Worm (Caenorhabditis elegans) whole organism, L4 larva: ENCODE data around the gene F46C5.4.
A peak's percentile ranks its signal among the peaks of the same experiment; 100 is the strongest.

Experiments used
- F26F4.8 ChIP-seq: fragments of 200-800 bp; sonication (Bioruptor generic); conservative IDR thresholded peaks from 2 replicates; pipeline ENCODE4 v1.3.6; 2022; ENCODE audit warnings: missing genetic modification characterization, missing compliant biosample characterization
- F37D6.2 ChIP-seq: sonication (generic microtip); optimal IDR thresholded peaks from 2 replicates; lab custom pipeline; 2016; ENCODE audit warnings: mild to moderate bottlenecking, missing genetic modification characterization, missing compliant biosample characterization
- R02D3.7 ChIP-seq: fragments of 150-350 bp; sonication (generic microtip); optimal IDR thresholded peaks from 3 replicates; lab custom pipeline; 2014; ENCODE audit warnings: missing biosample characterization, missing genetic modification characterization
- T20F7.1 ChIP-seq: fragments of 200-800 bp; sonication (Bioruptor generic); optimal IDR thresholded peaks from 2 replicates; lab custom pipeline; 2018; ENCODE audit warnings: mild to moderate bottlenecking, missing genetic modification characterization, missing compliant biosample characterization
- ZK337.2 ChIP-seq: fragments of 200-800 bp; sonication (Bioruptor generic); IDR thresholded peaks from 2 replicates; pipeline ENCODE4 v1.3.6; 2022; ENCODE audit warnings: missing genetic modification reagents, missing genetic modification characterization, missing compliant biosample characterization
- ZK546.5 ChIP-seq, 2 experiments: sonication (generic microtip); optimal IDR thresholded peaks; 2 replicates each; lab custom pipeline; 2017; ENCODE audit warnings: missing biosample characterization in 2 of 2, missing genetic modification characterization in 2 of 2
- aha-1 ChIP-seq: fragments of 150-350 bp; peaks from one replicate; lab custom pipeline; 2014; ENCODE audit warnings: missing biosample characterization, missing genetic modification characterization
- ceh-20 ChIP-seq: fragments of 200-800 bp; sonication (Bioruptor generic); IDR thresholded peaks from 2 replicates; pipeline ENCODE4 v1.3.6; 2022; ENCODE audit warnings: missing genetic modification reagents, missing genetic modification characterization, missing compliant biosample characterization
- ceh-32 ChIP-seq: sonication (generic microtip); optimal IDR thresholded peaks from 2 replicates; lab custom pipeline; 2016; ENCODE audit warnings: mild to moderate bottlenecking, missing genetic modification characterization, missing compliant biosample characterization; ENCODE audit not compliant: poor library complexity
- ceh-62 ChIP-seq: sonication (generic microtip); optimal IDR thresholded peaks from 2 replicates; lab custom pipeline; 2017; ENCODE audit warnings: missing biosample characterization, missing genetic modification characterization
- ces-1 ChIP-seq: fragments of 150-350 bp; sonication (generic microtip); optimal IDR thresholded peaks from 4 replicates; lab custom pipeline; 2014; ENCODE audit warnings: missing biosample characterization, missing genetic modification reagents, missing genetic modification characterization
- daf-16 ChIP-seq, 3 experiments: sonication (generic microtip); optimal IDR thresholded peaks; 2 replicates each; lab custom pipeline; 2016 to 2017; ENCODE audit warnings: missing genetic modification characterization in 3 of 3, missing genetic modification reagents in 3 of 3, mild to moderate bottlenecking in 2 of 3, missing compliant biosample characterization in 2 of 3, missing biosample characterization in 1 of 3, moderate library complexity in 1 of 3
- dmd-6 ChIP-seq: fragments of 200-800 bp; sonication (Bioruptor generic); IDR thresholded peaks from 2 replicates; pipeline ENCODE4 v1.3.6; 2022; ENCODE audit warnings: missing genetic modification reagents, missing genetic modification characterization, missing compliant biosample characterization
- dmd-8 ChIP-seq: fragments of 200-800 bp; sonication (Bioruptor generic); IDR thresholded peaks from 2 replicates; pipeline ENCODE4 v1.3.6; 2022; ENCODE audit warnings: missing genetic modification characterization, missing compliant biosample characterization
- dmd-9 ChIP-seq: fragments of 200-800 bp; sonication (Bioruptor generic); IDR thresholded peaks from 2 replicates; pipeline ENCODE4 v1.3.6; 2022; ENCODE audit warnings: missing genetic modification reagents, missing genetic modification characterization, missing compliant biosample characterization
- fkh-10 ChIP-seq: fragments of 150-350 bp; optimal IDR thresholded peaks from 2 replicates; lab custom pipeline; 2014; ENCODE audit warnings: missing biosample characterization, missing genetic modification reagents, missing genetic modification characterization
- fos-1 ChIP-seq: fragments of 150-350 bp; optimal IDR thresholded peaks from 2 replicates; lab custom pipeline; 2014; ENCODE audit warnings: missing biosample characterization, missing genetic modification characterization
- gei-8 ChIP-seq: fragments of 200-800 bp; sonication (Bioruptor generic); optimal IDR thresholded peaks from 2 replicates; lab custom pipeline; 2018; ENCODE audit warnings: mild to moderate bottlenecking, missing genetic modification characterization, missing compliant biosample characterization
- hif-1 ChIP-seq, 2 experiments: sonication (generic microtip); optimal IDR thresholded peaks; 2 replicates each; lab custom pipeline; 2016 to 2017; ENCODE audit warnings: missing compliant biosample characterization in 2 of 2, missing genetic modification characterization in 2 of 2, missing genetic modification reagents in 2 of 2, missing genotype in 2 of 2, mild to moderate bottlenecking in 1 of 2
- hlh-11 ChIP-seq: fragments of 200-800 bp; sonication (Bioruptor generic); optimal IDR thresholded peaks from 2 replicates; lab custom pipeline; 2018; ENCODE audit warnings: mild to moderate bottlenecking, missing genetic modification characterization, missing compliant biosample characterization
- hlh-30 ChIP-seq: sonication (generic microtip); optimal IDR thresholded peaks from 2 replicates; lab custom pipeline; 2017; ENCODE audit warnings: antibody characterized with exemption, mild to moderate bottlenecking, missing genetic modification characterization, missing compliant biosample characterization; ENCODE audit not compliant: insufficient read depth
- hmg-1.1 ChIP-seq: fragments of 200-800 bp; sonication (Bioruptor generic); IDR thresholded peaks from 2 replicates; pipeline ENCODE4 v1.3.6; 2022; ENCODE audit warnings: missing genetic modification reagents, missing genetic modification characterization, missing compliant biosample characterization
- jun-1 ChIP-seq: fragments of 150-350 bp; optimal IDR thresholded peaks from 2 replicates; lab custom pipeline; 2014; ENCODE audit warnings: missing biosample characterization, missing genetic modification reagents, missing genetic modification characterization
- lin-1 ChIP-seq: fragments of 200-800 bp; sonication (Bioruptor generic); IDR thresholded peaks from 2 replicates; pipeline ENCODE4 v1.3.6; 2022; ENCODE audit warnings: missing genetic modification reagents, missing genetic modification characterization, missing compliant biosample characterization
- lin-38 ChIP-seq: fragments of 200-800 bp; sonication (Bioruptor generic); IDR thresholded peaks from 2 replicates; pipeline ENCODE4 v1.3.6; 2022; ENCODE audit warnings: missing genetic modification reagents, missing genetic modification characterization, missing compliant biosample characterization
- lsy-2 ChIP-seq, 2 experiments: fragments of 150-350 bp in 1 of 2; sonication (generic microtip) in 1 of 2; optimal IDR thresholded peaks; 2 replicates each; lab custom pipeline; 2014 to 2017; ENCODE audit warnings: missing biosample characterization in 2 of 2, missing genetic modification characterization in 2 of 2
- madf-5 ChIP-seq, 2 experiments: fragments of 200-800 bp; sonication (Bioruptor generic); IDR thresholded peaks; 2 replicates each; pipeline ENCODE4 v1.3.6; 2022; ENCODE audit warnings: missing compliant biosample characterization in 2 of 2, missing genetic modification characterization in 2 of 2
- mdl-1 ChIP-seq, 2 experiments: fragments of 150-350 bp in 1 of 2; sonication (generic microtip) in 1 of 2; optimal IDR thresholded peaks; 2 replicates each; lab custom pipeline; 2014 to 2017; ENCODE audit warnings: missing biosample characterization in 2 of 2, missing genetic modification characterization in 2 of 2
- mep-1 ChIP-seq: fragments of 150-350 bp; sonication (generic microtip); optimal IDR thresholded peaks from 3 replicates; lab custom pipeline; 2014; ENCODE audit warnings: missing biosample characterization, missing genetic modification characterization
- mes-2 ChIP-seq: sonication (generic microtip); optimal IDR thresholded peaks from 2 replicates; lab custom pipeline; 2016; ENCODE audit warnings: missing genotype, mild to moderate bottlenecking, missing genetic modification characterization, missing compliant biosample characterization; ENCODE audit not compliant: poor library complexity, severe bottlenecking
- nhr-11 ChIP-seq: fragments of 150-350 bp; optimal IDR thresholded peaks from 2 replicates; lab custom pipeline; 2014; ENCODE audit warnings: missing biosample characterization, missing genetic modification characterization
- nhr-28 ChIP-seq: fragments of 150-350 bp; optimal IDR thresholded peaks from 2 replicates; lab custom pipeline; 2014; ENCODE audit warnings: missing biosample characterization, missing genetic modification characterization
- nhr-48 ChIP-seq: sonication (generic microtip); optimal IDR thresholded peaks from 2 replicates; lab custom pipeline; 2016; ENCODE audit warnings: mild to moderate bottlenecking, missing genetic modification characterization, missing compliant biosample characterization
- pha-4 ChIP-seq, 2 experiments: fragments of 150-350 bp in 1 of 2; fragments of 200-800 bp in 1 of 2; sonication (Bioruptor generic) in 1 of 2; IDR thresholded peaks in 1 of 2; optimal IDR thresholded peaks in 1 of 2; 2 replicates each; pipeline versions ENCODE4 v1.3.6 to Lab custom; 2014 to 2022; ENCODE audit warnings: missing genetic modification characterization in 2 of 2, missing genetic modification reagents in 2 of 2, missing biosample characterization in 1 of 2, missing compliant biosample characterization in 1 of 2
- php-3 ChIP-seq: fragments of 200-800 bp; sonication (Bioruptor generic); IDR thresholded peaks from 2 replicates; pipeline ENCODE4 v1.3.6; 2022; ENCODE audit warnings: missing genetic modification reagents, missing genetic modification characterization, missing compliant biosample characterization
- rbr-2 ChIP-seq: sonication (generic microtip); optimal IDR thresholded peaks from 2 replicates; lab custom pipeline; 2016; ENCODE audit warnings: missing genotype, missing genetic modification characterization, missing compliant biosample characterization
- set-16 ChIP-seq: fragments of 200-800 bp; sonication (Bioruptor generic); IDR thresholded peaks from 2 replicates; pipeline ENCODE4 v1.3.6; 2022; ENCODE audit warnings: missing genetic modification reagents, missing genetic modification characterization, missing compliant biosample characterization
- skn-1 ChIP-seq: fragments of 150-350 bp; optimal IDR thresholded peaks from 2 replicates; lab custom pipeline; 2014; ENCODE audit warnings: missing biosample characterization, missing genetic modification characterization
- snpc-1.2 ChIP-seq: fragments of 200-800 bp; sonication (Bioruptor generic); IDR thresholded peaks from 2 replicates; pipeline ENCODE4 v1.3.6; 2022; ENCODE audit warnings: missing genetic modification reagents, missing genetic modification characterization, missing compliant biosample characterization
- tag-97 ChIP-seq: fragments of 200-800 bp; sonication (Bioruptor generic); IDR thresholded peaks from 2 replicates; pipeline ENCODE4 v1.3.6; 2022; ENCODE audit warnings: missing genetic modification characterization, missing compliant biosample characterization
- tra-1 ChIP-seq: fragments of 200-800 bp; sonication (Bioruptor generic); IDR thresholded peaks from 2 replicates; pipeline ENCODE4 v1.3.6; 2022; ENCODE audit warnings: missing genetic modification reagents, missing genetic modification characterization, missing compliant biosample characterization
- unc-39 ChIP-seq: sonication (generic microtip); optimal IDR thresholded peaks from 2 replicates; lab custom pipeline; 2017; ENCODE audit warnings: missing biosample characterization, missing genetic modification characterization
- unc-62 ChIP-seq, 3 experiments: fragments of 150-350 bp in 1 of 3; sonication (generic microtip); optimal IDR thresholded peaks in 2 of 3; peaks in 1 of 3; 1 replicate in 1 of 3; 2 replicates in 2 of 3; lab custom pipeline; 2014 to 2017; ENCODE audit warnings: missing biosample characterization in 3 of 3, missing genetic modification characterization in 3 of 3, missing genetic modification reagents in 3 of 3, missing genotype in 1 of 3

Gene F46C5.4

ce11 chrII:8795227-8795626 lies 40.7 kb upstream of the F46C5.4 start:
- no peak for TF ChIP-seq lin-38
- no peak for TF ChIP-seq pha-4 (GFP tag; IDR thresholded peaks at IDR 0.05; lab: Robert Waterston, UW)
- TF ChIP-seq pha-4 (tag; optimal IDR thresholded peaks at IDR 0.05; lab: Kevin White, UChicago), result no peak
- TF ChIP-seq ces-1 (GFP tag; lab: Kevin White, UChicago), result no peak
- no peak for TF ChIP-seq F26F4.8 (GFP tag; lab: Robert Waterston, UW)
- no peak for TF ChIP-seq ceh-62
- no peak for TF ChIP-seq hlh-30 (tag; lab: Kevin White, UChicago)
- TF ChIP-seq nhr-28 (tag; lab: Kevin White, UChicago), result no peak
- TF ChIP-seq lin-1, result no peak

- peak; percentile 96 for TF ChIP-seq fkh-10 (GFP tag; lab: Kevin White, UChicago)
- TF ChIP-seq hmg-1.1 (GFP tag; lab: Robert Waterston, UW), result peak; percentile 49
- TF ChIP-seq mes-2 (tag; lab: Kevin White, UChicago), result no peak
- peak; percentile 77 for TF ChIP-seq mep-1
- peak; percentile 50 to 74 for TF ChIP-seq lsy-2 (tag; optimal IDR thresholded peaks at IDR 0.05; lab: Kevin White, UChicago)
- no peak for TF ChIP-seq R02D3.7 (tag; lab: Kevin White, UChicago)
- TF ChIP-seq php-3 (GFP tag; lab: Robert Waterston, UW), result no peak
- TF ChIP-seq rbr-2, result peak; percentile 88
- TF ChIP-seq ceh-32 (tag; lab: Kevin White, UChicago), result peak; percentile 6
- TF ChIP-seq hlh-30 (tag; lab: Kevin White, UChicago), result peak; percentile 67
- TF ChIP-seq jun-1 (tag; lab: Kevin White, UChicago), result no peak
- peak; percentile 63 for TF ChIP-seq nhr-11 (tag; lab: Kevin White, UChicago)
- no peak for TF ChIP-seq snpc-1.2
- peak in 1 of 2 experiments; percentile 76 for TF ChIP-seq hif-1 (tag; optimal IDR thresholded peaks at IDR 0.05; lab: Kevin White, UChicago)
- TF ChIP-seq hlh-11, result peak; percentile 57
- no peak for TF ChIP-seq T20F7.1 (GFP tag; lab: Kevin White, UChicago)
- 0 out of 2 replicates have a peak, but pooled peaks have one; percentile 30 for TF ChIP-seq tra-1 (GFP tag; lab: Robert Waterston, UW)
- no peak for TF ChIP-seq fos-1 (tag; lab: Kevin White, UChicago)
- TF ChIP-seq aha-1 (tag; lab: Kevin White, UChicago), result peak; percentile 41
- TF ChIP-seq ces-1 (GFP tag; lab: Kevin White, UChicago), result peak; percentile 25
- no peak for TF ChIP-seq ZK546.5 (tag; optimal IDR thresholded peaks at IDR 0.05; lab: Kevin White, UChicago)
- TF ChIP-seq ceh-20 (GFP tag; lab: Robert Waterston, UW), result peak; percentile 72; the same call in 1 of the 2 replicates
- TF ChIP-seq dmd-9 (GFP tag; lab: Robert Waterston, UW), result no peak
- peak; percentile 57; the same call in 1 of the 2 replicates for TF ChIP-seq set-16 (GFP tag; lab: Robert Waterston, UW)
- TF ChIP-seq daf-16 (GFP tag; optimal IDR thresholded peaks at IDR 0.05; lab: Kevin White, UChicago), result peak in 1 of 2 experiments; percentile 49
- TF ChIP-seq daf-16 (tag; optimal IDR thresholded peaks at IDR 0.05; lab: Kevin White, UChicago), result no peak
- TF ChIP-seq unc-39 (tag; lab: Kevin White, UChicago), result no peak
- TF ChIP-seq mdl-1 (tag; optimal IDR thresholded peaks at IDR 0.05; lab: Kevin White, UChicago), result peak; percentile 3 to 76
- peak; percentile 54 for TF ChIP-seq nhr-48
- peak; percentile 59 for TF ChIP-seq F37D6.2 (tag; lab: Kevin White, UChicago)
- 0 out of 2 replicates have a peak, but pooled peaks have one; percentile 35 for TF ChIP-seq ZK337.2 (GFP tag; lab: Robert Waterston, UW)
- TF ChIP-seq dmd-6 (GFP tag; lab: Robert Waterston, UW), result peak; percentile 76
- 0 out of 2 replicates have a peak, but pooled peaks have one; percentile 55 for TF ChIP-seq dmd-8 (GFP tag; lab: Robert Waterston, UW)
- peak in 1 of 2 experiments; percentile 88 for TF ChIP-seq unc-62 (GFP tag; optimal IDR thresholded peaks at IDR 0.05 in 1 of 2; lab: Kevin White, UChicago)
- no peak for TF ChIP-seq unc-62 (tag; optimal IDR thresholded peaks at IDR 0.05; lab: Kevin White, UChicago)
- peak; percentile 98 for TF ChIP-seq tag-97
- TF ChIP-seq gei-8, result peak; percentile 48
- TF ChIP-seq skn-1 (tag; lab: Kevin White, UChicago), result no peak
- TF ChIP-seq madf-5 (GFP tag; IDR thresholded peaks at IDR 0.05; lab: Robert Waterston, UW), result no peak
Observed at ce11 chrII:8796391-8796790, 39.5 kb upstream of the F46C5.4 start.
